Fruit fly (Drosophila melanogaster): Measurements from ENCODE around the gene Kebab.

Kebab gene

dm6 chr2L:2031522-2031921 is 13.8 kb upstream of the Kebab start:
- TF ChIP-seq sage (GFP tag; optimal IDR thresholded peaks at IDR 0.05) (no peak), brk (GFP tag; optimal IDR thresholded peaks at IDR 0.05) (no peak), tai (GFP tag; optimal IDR thresholded peaks at IDR 0.05) (no peak), Jra (GFP tag; optimal IDR thresholded peaks at IDR 0.05) (no peak), Vsx2 (GFP tag; optimal IDR thresholded peaks at IDR 0.05; ENCODE audit: partially characterized antibody) (no peak), jim (GFP tag; optimal IDR thresholded peaks at IDR 0.05) (no peak), CrebA (GFP tag; optimal IDR thresholded peaks at IDR 0.05; ENCODE audit: borderline replicate concordance) (no peak), OdsH (GFP tag; optimal IDR thresholded peaks at IDR 0.05) (no peak), CG32264 (GFP tag; optimal IDR thresholded peaks at IDR 0.05) (no peak), ey (GFP tag; optimal IDR thresholded peaks at IDR 0.05) (no peak), pan (optimal IDR thresholded peaks at IDR 0.05) (no peak)

- TF ChIP-seq fru (GFP tag; optimal IDR thresholded peaks at IDR 0.05) = no peak
- no peak for TF ChIP-seq Dfd (GFP tag; optimal IDR thresholded peaks at IDR 0.05)
- TF ChIP-seq CrebA (GFP tag; optimal IDR thresholded peaks at IDR 0.05; ENCODE audit: borderline replicate concordance) = no peak
- no peak for TF ChIP-seq N (GFP tag; optimal IDR thresholded peaks at IDR 0.05)
- no peak for TF ChIP-seq sage (GFP tag; optimal IDR thresholded peaks at IDR 0.05)
- TF ChIP-seq br (GFP tag; optimal IDR thresholded peaks at IDR 0.05) = no peak
- no peak for TF ChIP-seq Mio (GFP tag; optimal IDR thresholded peaks at IDR 0.05)
- TF ChIP-seq Myc (optimal IDR thresholded peaks at IDR 0.05) = no peak
- TF ChIP-seq Vsx2 (GFP tag; optimal IDR thresholded peaks at IDR 0.05; ENCODE audit: partially characterized antibody) = no peak
- TF ChIP-seq h (GFP tag; optimal IDR thresholded peaks at IDR 0.05) = no peak
These were observed 13.2 kb upstream of the Kebab start for dm6 chr2L:2032076-2032475.

dm6 chr2L:2035941-2036340 is 9.4 kb upstream of the Kebab start, which contains the start of gene CG42296:
Gene CG42296 (minus strand): TSS chr2L:2036041.
- TF ChIP-seq dl (GFP tag; optimal IDR thresholded peaks at IDR 0.05; ENCODE audit: insufficient read depth in 1 of 2, partially characterized antibody in 2 of 2) (no peak), jim (GFP tag; optimal IDR thresholded peaks at IDR 0.05) (no peak), br (GFP tag; optimal IDR thresholded peaks at IDR 0.05) (no peak), Hr78 (GFP tag; optimal IDR thresholded peaks at IDR 0.05) (no peak), pan (optimal IDR thresholded peaks at IDR 0.05) (no peak), N (GFP tag; optimal IDR thresholded peaks at IDR 0.05) (no peak), ey (GFP tag; optimal IDR thresholded peaks at IDR 0.05) (no peak), Dif (GFP tag; optimal IDR thresholded peaks at IDR 0.05; ENCODE audit: partially characterized antibody) (no peak), usp (GFP tag; optimal IDR thresholded peaks at IDR 0.05) (no peak), Vsx2 (GFP tag; optimal IDR thresholded peaks at IDR 0.05; ENCODE audit: partially characterized antibody) (no peak), CrebA (GFP tag; optimal IDR thresholded peaks at IDR 0.05; ENCODE audit: borderline replicate concordance) (no peak), CG32264 (GFP tag; optimal IDR thresholded peaks at IDR 0.05) (no peak), Dfd (GFP tag; optimal IDR thresholded peaks at IDR 0.05) (no peak), psq (GFP tag; optimal IDR thresholded peaks at IDR 0.05) (no peak)

- TF ChIP-seq Hnf4 (GFP tag; optimal IDR thresholded peaks at IDR 0.05) (no peak), rgr (GFP tag; optimal IDR thresholded peaks at IDR 0.05) (no peak), Hr83 (GFP tag; optimal IDR thresholded peaks at IDR 0.05; ENCODE audit: poor library complexity, severe bottlenecking) (no peak), dsf (GFP tag; optimal IDR thresholded peaks at IDR 0.05; ENCODE audit: borderline replicate concordance) (no peak), N (GFP tag; optimal IDR thresholded peaks at IDR 0.05) (no peak), Dfd (GFP tag; optimal IDR thresholded peaks at IDR 0.05) (no peak), CrebA (GFP tag; optimal IDR thresholded peaks at IDR 0.05; ENCODE audit: borderline replicate concordance) (no peak), Hr78 (GFP tag; optimal IDR thresholded peaks at IDR 0.05) (no peak), lola (GFP tag; optimal IDR thresholded peaks at IDR 0.05) (no peak), Rel (GFP tag; optimal IDR thresholded peaks at IDR 0.05) (no peak), Rel (tag; optimal IDR thresholded peaks at IDR 0.05) (no peak), Sp1 (GFP tag; optimal IDR thresholded peaks at IDR 0.05) (no peak), Mio (GFP tag; optimal IDR thresholded peaks at IDR 0.05) (no peak), Jra (GFP tag; optimal IDR thresholded peaks at IDR 0.05) (no peak), br (GFP tag; optimal IDR thresholded peaks at IDR 0.05) (no peak), CG9705 (GFP tag; optimal IDR thresholded peaks at IDR 0.05) (no peak), Dif (GFP tag; optimal IDR thresholded peaks at IDR 0.05; ENCODE audit: partially characterized antibody) (no peak), h (GFP tag; optimal IDR thresholded peaks at IDR 0.05) (no peak), Abd-B (GFP tag; optimal IDR thresholded peaks at IDR 0.05) (no peak)
These were observed 8.1 kb upstream of the Kebab start, which contains the start of gene lectin-22C for dm6 chr2L:2037165-2037550. Gene lectin-22C (minus strand): TSS chr2L:2037265.

All from whole organism, wandering third instar larva.